Fruit fly (Drosophila melanogaster): Measurements from ENCODE around the gene Qsox4.

Qsox4 gene

dm6 chr3R:23735648-23736047 lies 33.1 kb downstream of the Qsox4 start:
- TF ChIP-seq h (optimal IDR thresholded peaks at IDR 0.05): no peak
- TF ChIP-seq Myc (optimal IDR thresholded peaks at IDR 0.05): no peak
- TF ChIP-seq psq (optimal IDR thresholded peaks at IDR 0.05): no peak
- no peak for TF ChIP-seq ttk (optimal IDR thresholded peaks at IDR 0.05)
- TF ChIP-seq Sin3A (optimal IDR thresholded peaks at IDR 0.05): no peak
- TF ChIP-seq insv (optimal IDR thresholded peaks at IDR 0.05): no peak

dm6 chr3R:23736365-23736764 lies 33.8 kb downstream of the Qsox4 start:
- TF ChIP-seq psq (optimal IDR thresholded peaks at IDR 0.05) (no peak), h (optimal IDR thresholded peaks at IDR 0.05) (no peak), Sin3A (optimal IDR thresholded peaks at IDR 0.05) (no peak), Myc (optimal IDR thresholded peaks at IDR 0.05) (no peak), ttk (optimal IDR thresholded peaks at IDR 0.05) (no peak), insv (optimal IDR thresholded peaks at IDR 0.05) (no peak)

dm6 chr3R:23737676-23738574 lies 35.4 kb downstream of the Qsox4 start:
- TF ChIP-seq Sin3A (optimal IDR thresholded peaks at IDR 0.05) (no peak), insv (optimal IDR thresholded peaks at IDR 0.05) (no peak)

- TF ChIP-seq Sin3A (optimal IDR thresholded peaks at IDR 0.05) (no peak), ttk (optimal IDR thresholded peaks at IDR 0.05) (no peak), Myc (optimal IDR thresholded peaks at IDR 0.05) (no peak), insv (optimal IDR thresholded peaks at IDR 0.05) (no peak), h (optimal IDR thresholded peaks at IDR 0.05) (no peak), psq (optimal IDR thresholded peaks at IDR 0.05) (no peak)
Measured at dm6 chr3R:23740968-23741367, 38.4 kb downstream of the Qsox4 start.

- TF ChIP-seq insv (optimal IDR thresholded peaks at IDR 0.05) (no peak), Sin3A (optimal IDR thresholded peaks at IDR 0.05) (no peak), Myc (optimal IDR thresholded peaks at IDR 0.05) (no peak), h (optimal IDR thresholded peaks at IDR 0.05) (no peak), ttk (optimal IDR thresholded peaks at IDR 0.05) (no peak), psq (optimal IDR thresholded peaks at IDR 0.05) (no peak)
Measured at dm6 chr3R:23747446-23747845, 44.9 kb downstream of the Qsox4 start.

- no peak for TF ChIP-seq h (optimal IDR thresholded peaks at IDR 0.05)
- no peak for TF ChIP-seq insv (optimal IDR thresholded peaks at IDR 0.05)
- TF ChIP-seq ttk (optimal IDR thresholded peaks at IDR 0.05): no peak
- no peak for TF ChIP-seq Myc (optimal IDR thresholded peaks at IDR 0.05)
- TF ChIP-seq psq (optimal IDR thresholded peaks at IDR 0.05): no peak
- TF ChIP-seq Sin3A (optimal IDR thresholded peaks at IDR 0.05): no peak
Measured at dm6 chr3R:23752728-23753127, 50.2 kb downstream of the Qsox4 start, which contains the start of the genes RanBP3 and Rpt5. Gene RanBP3, minus strand, starts transcription at chr3R:23752834. Gene Rpt5, plus strand, starts transcription at chr3R:23752876.

Data from Kc167 (cell line).